Fruit fly (Drosophila melanogaster) whole organism, adult: Measurements from ENCODE around the gene CG43407.

ENCODE experiments used
- CG14711 ChIP-seq: fragments of 200-800 bp; sonication (Bioruptor generic); optimal IDR thresholded peaks from 2 replicates; lab custom pipeline; 2018; ENCODE audit warnings: missing biosample characterization, mild to moderate bottlenecking, missing genetic modification characterization, moderate library complexity
- CG1620 ChIP-seq: fragments of 200-800 bp; sonication (Bioruptor generic); optimal IDR thresholded peaks from 2 replicates; lab custom pipeline; 2016; ENCODE audit warnings: missing biosample characterization, missing genetic modification characterization
- CG7045 ChIP-seq: fragments of 200-800 bp; sonication (Bioruptor generic); optimal IDR thresholded peaks from 2 replicates; lab custom pipeline; 2017; ENCODE audit warnings: missing biosample characterization, mild to moderate bottlenecking, missing genetic modification characterization
- Clk ChIP-seq: fragments of 200-800 bp; sonication (Bioruptor generic); optimal IDR thresholded peaks from 2 replicates; lab custom pipeline; 2017; ENCODE audit warnings: missing biosample characterization, missing genetic modification characterization
- tj ChIP-seq: fragments of 200-800 bp; sonication (Bioruptor generic); optimal IDR thresholded peaks from 3 replicates; lab custom pipeline; 2017; ENCODE audit warnings: missing biosample characterization, mild to moderate bottlenecking, missing genetic modification characterization, moderate library complexity

DNA sequence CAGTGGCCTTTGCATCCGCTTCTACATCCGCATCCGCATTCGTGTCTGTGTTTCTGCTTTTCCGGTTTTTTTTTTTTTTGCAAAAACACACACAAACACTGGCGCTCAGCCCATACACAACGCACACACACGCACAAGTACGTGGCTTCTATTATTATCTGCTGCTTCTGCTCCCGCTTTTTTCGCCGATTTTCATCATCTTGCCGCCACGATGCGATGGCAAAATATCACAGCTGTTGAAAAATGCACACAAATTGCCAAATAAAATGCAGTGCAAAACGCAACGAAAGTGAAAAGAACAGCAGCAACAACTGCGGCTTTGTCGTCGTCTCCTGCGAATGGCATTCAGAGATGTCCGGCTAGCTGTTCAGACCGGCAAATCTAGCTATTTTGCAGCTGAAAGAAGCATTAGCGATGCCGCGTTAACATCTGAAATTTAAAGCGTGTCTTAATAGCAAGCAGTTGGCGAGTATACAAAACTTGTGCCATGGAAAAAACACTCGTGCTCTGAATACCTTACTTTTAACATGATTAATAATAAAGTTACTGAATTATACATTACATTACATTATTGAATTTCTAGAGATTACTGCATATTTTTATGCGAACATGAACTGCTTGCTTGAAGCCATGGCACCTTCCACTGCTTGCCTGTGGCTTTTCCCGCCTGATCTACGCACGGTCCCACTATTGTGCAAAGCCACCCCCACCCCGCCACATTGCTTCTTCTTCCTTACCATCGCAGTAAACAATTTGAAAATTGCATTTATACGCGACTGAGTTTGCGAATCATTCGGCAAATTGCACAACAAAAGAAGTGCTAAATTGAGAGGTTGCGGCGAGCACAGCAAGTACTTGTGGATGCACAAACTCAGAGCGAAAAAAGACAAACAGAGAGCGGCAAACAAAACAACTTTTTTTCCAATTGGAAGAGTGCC is 9.6 kb upstream of the CG43407 start, which contains the start of the genes Ugt316A1 and Sfxn2:
- TF ChIP-seq tj (GFP tag; lab: Kevin White, UChicago) (no peak), Clk (GFP tag; lab: Kevin White, UChicago) (peak; percentile 42), CG14711 (tag; lab: Kevin White, UChicago) (peak; percentile 18), CG1620 (GFP tag; lab: Kevin White, UChicago) (peak; percentile 19), CG7045 (GFP tag; lab: Kevin White, UChicago) (no peak)
